ENCODE assay signal across 1 fruit fly cellular context in the genomic region with DNA sequence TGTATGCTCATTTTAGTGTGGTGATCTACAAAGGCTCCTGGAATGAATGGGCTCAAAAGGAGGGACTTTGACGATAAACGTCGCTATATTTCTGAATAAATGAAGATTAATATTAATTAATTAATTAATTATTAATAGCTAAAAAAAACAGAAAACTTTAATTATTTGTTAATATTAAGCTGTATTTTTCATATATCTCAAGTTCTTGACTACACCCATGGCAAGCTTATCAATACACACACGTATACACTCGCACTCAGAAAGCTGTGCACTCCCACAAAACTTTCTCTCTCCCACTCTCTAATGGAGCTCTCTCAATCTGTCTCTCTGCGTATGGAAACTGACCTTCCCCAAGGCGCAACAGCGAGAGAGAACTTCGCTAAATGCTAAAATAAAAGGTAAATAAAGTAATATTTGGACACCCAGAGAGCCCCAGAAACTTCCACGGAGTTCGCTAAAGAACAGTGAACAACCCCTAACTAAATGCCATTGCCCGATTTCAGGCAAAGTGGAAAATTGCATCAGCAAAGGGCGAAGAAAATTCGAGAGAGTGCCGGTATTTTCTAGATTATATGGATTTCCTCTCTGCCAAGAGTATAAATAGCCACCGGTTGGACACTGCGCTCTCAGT.
TF ChIP-seq lines count a peak whose summit lies in the region.

No protein-coding gene starts in this region.

TF ChIP-seq in whole organism, embryonic, 481 proteins besides CTCF, POLR2A, EP300 and RAD21 (continued from another document and continues in another):
- TF ChIP-seq prd (optimal IDR thresholded peaks at IDR 0.05; lab: Kevin White, UChicago) (no peak), prd (GFP tag; IDR thresholded peaks at IDR 0.05; lab: Robert Waterston, UW) (peak; percentile 60), vvl (GFP tag; IDR thresholded peaks at IDR 0.05; lab: Robert Waterston, UW) (peak; percentile 94), z (GFP tag; IDR thresholded peaks at IDR 0.05; lab: Robert Waterston, UW) (0 out of 3 replicates have a peak, but pooled peaks have one; percentile 7), cas (GFP tag; IDR thresholded peaks at IDR 0.05; lab: Robert Waterston, UW) (no peak; the same call in 1 of the 2 replicates), pan (optimal IDR thresholded peaks at IDR 0.05; lab: Kevin White, UChicago) (no peak), pan (GFP tag; optimal IDR thresholded peaks at IDR 0.05 in 1 of 2, IDR thresholded peaks at IDR 0.05 in 1 of 2) (peak in 1 of 2 experiments; percentile 50), tgo (GFP tag; IDR thresholded peaks at IDR 0.05; lab: Robert Waterston, UW) (peak; percentile 67; the same call in 2 of the 3 replicates), bab2 (GFP tag; optimal IDR thresholded peaks at IDR 0.05; lab: Kevin White, UChicago) (peak; percentile 17), CG3407 (GFP tag; optimal IDR thresholded peaks at IDR 0.05; lab: Kevin White, UChicago) (peak; percentile 54), CG13296 (GFP tag; optimal IDR thresholded peaks at IDR 0.05; lab: Kevin White, UChicago) (peak; percentile 79), CG2202 (tag; optimal IDR thresholded peaks at IDR 0.05; lab: Kevin White, UChicago) (peak; percentile 1), gcm (GFP tag; optimal IDR thresholded peaks at IDR 0.05; lab: Kevin White, UChicago) (peak; percentile 33), Stat92E (GFP tag; optimal IDR thresholded peaks at IDR 0.05; lab: Kevin White, UChicago) (peak in 1 of 3 experiments; percentile 36), bigmax (GFP tag; optimal IDR thresholded peaks at IDR 0.05; lab: Kevin White, UChicago) (no peak), CG12155 (GFP tag; optimal IDR thresholded peaks at IDR 0.05; lab: Kevin White, UChicago) (peak; percentile 49), NC2β (GFP tag; optimal IDR thresholded peaks at IDR 0.05; lab: Kevin White, UChicago) (peak; percentile 5), Fer1 (GFP tag; optimal IDR thresholded peaks at IDR 0.05; lab: Kevin White, UChicago) (peak; percentile 81), Side (GFP tag; optimal IDR thresholded peaks at IDR 0.05; lab: Kevin White, UChicago) (no peak), CG7556 (GFP tag; optimal IDR thresholded peaks at IDR 0.05; lab: Kevin White, UChicago) (peak; percentile 77), CG2875 (GFP tag; optimal IDR thresholded peaks at IDR 0.05; lab: Kevin White, UChicago) (peak; percentile 64), CG6689 (GFP tag; IDR thresholded peaks at IDR 0.05; lab: Robert Waterston, UW) (peak; percentile 69), lbe (GFP tag; optimal IDR thresholded peaks at IDR 0.05; lab: Kevin White, UChicago) (peak; percentile 74), chm (GFP tag; IDR thresholded peaks at IDR 0.05; lab: Robert Waterston, UW) (peak; percentile 57; the same call in 1 of the 2 replicates), hkb (optimal IDR thresholded peaks at IDR 0.05; lab: Kevin White, UChicago) (no peak), hkb (GFP tag; IDR thresholded peaks at IDR 0.05; lab: Robert Waterston, UW) (peak; percentile 72), Ada2b (GFP tag; IDR thresholded peaks at IDR 0.05; lab: Robert Waterston, UW) (peak; percentile 81), zen (tag; optimal IDR thresholded peaks at IDR 0.05; lab: Kevin White, UChicago) (peak; percentile 2), gce (GFP tag; IDR thresholded peaks at IDR 0.05; lab: Robert Waterston, UW) (0 out of 3 replicates have a peak, but pooled peaks have one; percentile 62), dpn (GFP tag; optimal IDR thresholded peaks at IDR 0.05; lab: Kevin White, UChicago) (peak in 1 of 2 experiments; percentile 43), CG5245 (GFP tag; optimal IDR thresholded peaks at IDR 0.05; lab: Kevin White, UChicago) (peak; percentile 44), Awh (GFP tag; IDR thresholded peaks at IDR 0.05; lab: Robert Waterston, UW) (peak; percentile 87), chn (GFP tag; optimal IDR thresholded peaks at IDR 0.05; lab: Kevin White, UChicago) (peak; percentile 6), Optix (GFP tag; IDR thresholded peaks at IDR 0.05; lab: Robert Waterston, UW) (peak; percentile 56; the same call in 1 of the 3 replicates), stwl (tag; optimal IDR thresholded peaks at IDR 0.05; lab: Kevin White, UChicago) (no peak), hb (GFP tag; IDR thresholded peaks at IDR 0.05; lab: Robert Waterston, UW; ENCODE audit: partially characterized antibody) (no peak), fu2 (GFP tag; optimal IDR thresholded peaks at IDR 0.05; lab: Kevin White, UChicago) (no peak), nom (GFP tag; optimal IDR thresholded peaks at IDR 0.05; lab: Kevin White, UChicago) (peak; percentile 62), CG34224 (GFP tag; IDR thresholded peaks at IDR 0.05; lab: Robert Waterston, UW; ENCODE audit: partially characterized antibody) (peak; percentile 53; the same call in 1 of the 3 replicates), CG3281 (GFP tag; optimal IDR thresholded peaks at IDR 0.05; lab: Kevin White, UChicago) (peak; percentile 77), Oaz (GFP tag; IDR thresholded peaks at IDR 0.05; lab: Robert Waterston, UW) (peak; percentile 55), CG30403 (GFP tag; optimal IDR thresholded peaks at IDR 0.05; lab: Kevin White, UChicago) (peak; percentile 67), MTF-1 (GFP tag; optimal IDR thresholded peaks at IDR 0.05; lab: Kevin White, UChicago; ENCODE audit: borderline replicate concordance) (peak; percentile 49), gsb-n (tag; optimal IDR thresholded peaks at IDR 0.05; lab: Kevin White, UChicago) (peak; percentile 26), ara (GFP tag; IDR thresholded peaks at IDR 0.05; lab: Robert Waterston, UW) (peak; percentile 66; the same call in 1 of the 2 replicates), tna (GFP tag; IDR thresholded peaks at IDR 0.05; lab: Robert Waterston, UW; ENCODE audit: partially characterized antibody) (no peak; the same call in 1 of the 2 replicates), gem (tag; optimal IDR thresholded peaks at IDR 0.05; lab: Kevin White, UChicago) (peak; percentile 83), CG10321 (GFP tag; IDR thresholded peaks at IDR 0.05; lab: Robert Waterston, UW) (no peak), Opbp (GFP tag; IDR thresholded peaks at IDR 0.05; lab: Robert Waterston, UW; ENCODE audit: partially characterized antibody) (peak; percentile 45; the same call in 1 of the 3 replicates), pnt (GFP tag; optimal IDR thresholded peaks at IDR 0.05; lab: Kevin White, UChicago) (no peak), ERR (GFP tag; optimal IDR thresholded peaks at IDR 0.05; lab: Kevin White, UChicago) (no peak), CG9437 (GFP tag; optimal IDR thresholded peaks at IDR 0.05; lab: Kevin White, UChicago) (peak; percentile 22), bsh (GFP tag; optimal IDR thresholded peaks at IDR 0.05; lab: Kevin White, UChicago) (peak; percentile 39 to 81), crp (GFP tag; optimal IDR thresholded peaks at IDR 0.05; lab: Kevin White, UChicago) (no peak), CG13775 (GFP tag; optimal IDR thresholded peaks at IDR 0.05; lab: Kevin White, UChicago) (peak; percentile 56), ssp (GFP tag; IDR thresholded peaks at IDR 0.05; lab: Robert Waterston, UW) (peak; percentile 31; the same call in 1 of the 2 replicates), CG9817 (tag; optimal IDR thresholded peaks at IDR 0.05; lab: Kevin White, UChicago) (peak; percentile 39), CG8290 (GFP tag; optimal IDR thresholded peaks at IDR 0.05; lab: Kevin White, UChicago) (no peak), CG8290 (tag; optimal IDR thresholded peaks at IDR 0.05; lab: Kevin White, UChicago) (peak in 1 of 2 experiments; percentile 57), CG17385 (GFP tag; optimal IDR thresholded peaks at IDR 0.05; lab: Kevin White, UChicago) (peak; percentile 66), sug (tag; optimal IDR thresholded peaks at IDR 0.05; lab: Kevin White, UChicago) (no peak), chif (GFP tag; optimal IDR thresholded peaks at IDR 0.05; lab: Kevin White, UChicago) (peak in 1 of 2 experiments; percentile 12), CG10462 (GFP tag; optimal IDR thresholded peaks at IDR 0.05; lab: Kevin White, UChicago) (peak; percentile 29), abd-A (tag; optimal IDR thresholded peaks at IDR 0.05; lab: Kevin White, UChicago) (peak; percentile 63), CG31224 (GFP tag; IDR thresholded peaks at IDR 0.05; lab: Robert Waterston, UW) (peak; percentile 40; the same call in 1 of the 2 replicates), fd3F (GFP tag; optimal IDR thresholded peaks at IDR 0.05; lab: Kevin White, UChicago) (peak; percentile 4), Jarid2 (GFP tag; optimal IDR thresholded peaks at IDR 0.05; lab: Kevin White, UChicago) (peak; percentile 9), Lhr (GFP tag; optimal IDR thresholded peaks at IDR 0.05; lab: Kevin White, UChicago) (peak; percentile 2), CG18011 (GFP tag; optimal IDR thresholded peaks at IDR 0.05; lab: Kevin White, UChicago) (peak; percentile 47), CG17361 (GFP tag; IDR thresholded peaks at IDR 0.05; lab: Robert Waterston, UW) (peak; percentile 65), CG2678 (tag; optimal IDR thresholded peaks at IDR 0.05; lab: Kevin White, UChicago) (peak; percentile 84), CG15011 (GFP tag; optimal IDR thresholded peaks at IDR 0.05; lab: Kevin White, UChicago) (peak; percentile 21), dati (GFP tag; IDR thresholded peaks at IDR 0.05; lab: Robert Waterston, UW) (no peak; the same call in 1 of the 2 replicates), zfh1 (GFP tag; IDR thresholded peaks at IDR 0.05; lab: Robert Waterston, UW) (peak; percentile 77), CG10959 (GFP tag; IDR thresholded peaks at IDR 0.05; lab: Robert Waterston, UW) (no peak), CG7987 (GFP tag; optimal IDR thresholded peaks at IDR 0.05; lab: Kevin White, UChicago) (peak; percentile 6), HLH3B (GFP tag; IDR thresholded peaks at IDR 0.05; lab: Robert Waterston, UW) (peak; percentile 78), CG4730 (GFP tag; IDR thresholded peaks at IDR 0.05; lab: Robert Waterston, UW) (peak; percentile 45; the same call in 1 of the 2 replicates), D (optimal IDR thresholded peaks at IDR 0.05; lab: Kevin White, UChicago) (no peak), D (GFP tag; optimal IDR thresholded peaks at IDR 0.05; lab: Kevin White, UChicago) (peak; percentile 66), sens-2 (GFP tag; IDR thresholded peaks at IDR 0.05; lab: Robert Waterston, UW) (peak; percentile 73), fd96Cb (tag; optimal IDR thresholded peaks at IDR 0.05; lab: Kevin White, UChicago) (peak; percentile 61), luna (GFP tag; optimal IDR thresholded peaks at IDR 0.05; lab: Kevin White, UChicago) (no peak), CG4424 (GFP tag; optimal IDR thresholded peaks at IDR 0.05; lab: Kevin White, UChicago) (peak; percentile 81), CG13424 (tag; optimal IDR thresholded peaks at IDR 0.05; lab: Kevin White, UChicago) (peak; percentile 77), Aef1 (GFP tag; IDR thresholded peaks at IDR 0.05; lab: Robert Waterston, UW) (peak; percentile 45), Spps (tag; optimal IDR thresholded peaks at IDR 0.05; lab: Kevin White, UChicago) (peak; percentile 46), CG13894 (tag; optimal IDR thresholded peaks at IDR 0.05; lab: Kevin White, UChicago) (peak; percentile 61), danr (GFP tag; IDR thresholded peaks at IDR 0.05; lab: Robert Waterston, UW) (peak; percentile 69), ash1 (GFP tag; optimal IDR thresholded peaks at IDR 0.05; lab: Kevin White, UChicago) (no peak), CG11093 (GFP tag; IDR thresholded peaks at IDR 0.05; lab: Robert Waterston, UW) (peak; percentile 53; the same call in 1 of the 3 replicates), ro (GFP tag; IDR thresholded peaks at IDR 0.05; lab: Robert Waterston, UW) (peak; percentile 67; the same call in 1 of the 2 replicates), ATbp (GFP tag; optimal IDR thresholded peaks at IDR 0.05; lab: Kevin White, UChicago) (peak; percentile 62), sd (tag; optimal IDR thresholded peaks at IDR 0.05; lab: Kevin White, UChicago) (peak; percentile 66), CG8281 (tag; optimal IDR thresholded peaks at IDR 0.05; lab: Kevin White, UChicago) (peak; percentile 9), sob (GFP tag; IDR thresholded peaks at IDR 0.05; lab: Robert Waterston, UW) (peak; percentile 85), E2f1 (GFP tag; IDR thresholded peaks at IDR 0.05; lab: Robert Waterston, UW) (peak; percentile 73), Hsf (GFP tag; optimal IDR thresholded peaks at IDR 0.05; lab: Kevin White, UChicago) (peak; percentile 48), CG10147 (GFP tag; optimal IDR thresholded peaks at IDR 0.05; lab: Kevin White, UChicago) (peak; percentile 77), Ptx1 (GFP tag; IDR thresholded peaks at IDR 0.05; lab: Robert Waterston, UW) (peak; percentile 71), CG16813 (GFP tag; IDR thresholded peaks at IDR 0.05; lab: Robert Waterston, UW; ENCODE audit: partially characterized antibody) (no peak), CG17612 (GFP tag; IDR thresholded peaks at IDR 0.05; lab: Robert Waterston, UW) (0 out of 2 replicates have a peak, but pooled peaks have one; percentile 24), CG12299 (tag; optimal IDR thresholded peaks at IDR 0.05; lab: Kevin White, UChicago) (peak; percentile 12), Max (GFP tag; optimal IDR thresholded peaks at IDR 0.05; lab: Kevin White, UChicago) (peak; percentile 30), CG12236 (GFP tag; optimal IDR thresholded peaks at IDR 0.05; lab: Kevin White, UChicago) (no peak), CG11560 (tag; IDR thresholded peaks at IDR 0.05; lab: Robert Waterston, UW) (no peak), Vsx1 (GFP tag; optimal IDR thresholded peaks at IDR 0.05; lab: Kevin White, UChicago) (peak; percentile 66), CG1529 (GFP tag; optimal IDR thresholded peaks at IDR 0.05; lab: Kevin White, UChicago) (peak; percentile 64), tap (tag; optimal IDR thresholded peaks at IDR 0.05; lab: Kevin White, UChicago) (peak; percentile 59), H2.0 (GFP tag; IDR thresholded peaks at IDR 0.05; lab: Robert Waterston, UW) (peak; percentile 54; the same call in 1 of the 2 replicates), sr (GFP tag; IDR thresholded peaks at IDR 0.05; lab: Robert Waterston, UW) (peak; percentile 23; the same call in 1 of the 3 replicates), dysf (GFP tag; IDR thresholded peaks at IDR 0.05; lab: Robert Waterston, UW) (peak; percentile 75), Chrac-16 (GFP tag; optimal IDR thresholded peaks at IDR 0.05; lab: Kevin White, UChicago) (peak; percentile 17), oc (tag; optimal IDR thresholded peaks at IDR 0.05; lab: Kevin White, UChicago) (peak; percentile 82), ase (GFP tag; IDR thresholded peaks at IDR 0.05; lab: Robert Waterston, UW) (peak; percentile 51; the same call in 1 of the 3 replicates), wor (GFP tag; IDR thresholded peaks at IDR 0.05; lab: Robert Waterston, UW) (peak; percentile 46; the same call in 1 of the 2 replicates), NfI (GFP tag; optimal IDR thresholded peaks at IDR 0.05; lab: Kevin White, UChicago) (peak; percentile 67), CG7928 (GFP tag; optimal IDR thresholded peaks at IDR 0.05; lab: Kevin White, UChicago) (peak; percentile 33), CG6765 (GFP tag; optimal IDR thresholded peaks at IDR 0.05; lab: Kevin White, UChicago) (peak; percentile 54)
